Fruit fly (Drosophila melanogaster) whole organism, embryonic: ENCODE measurements around the gene Idh3b.
A peak's percentile ranks its signal among the peaks of the same experiment; 100 is the strongest.

ENCODE experiments used
- Aef1 ChIP-seq: fragments of 200-800 bp; sonication (Bioruptor generic); IDR thresholded peaks from 3 replicates; pipeline ENCODE4 v1.3.6; 2022; ENCODE audit warnings: missing biosample characterization, missing genetic modification characterization
- Atf3 ChIP-seq: fragments of 200-800 bp; sonication (Bioruptor generic); optimal IDR thresholded peaks from 3 replicates; lab custom pipeline; 2016; ENCODE audit warnings: missing biosample characterization, missing genetic modification characterization
- CG1024 ChIP-seq: fragments of 200-800 bp; sonication (Bioruptor generic); IDR thresholded peaks from 2 replicates; pipeline ENCODE4 v1.3.6; 2022; ENCODE audit warnings: missing biosample characterization, missing genetic modification characterization
- CG10959 ChIP-seq: fragments of 200-800 bp; sonication (Bioruptor generic); IDR thresholded peaks from 2 replicates; pipeline ENCODE4 v1.3.6; 2022; ENCODE audit warnings: missing biosample characterization, missing genetic modification characterization
- CG11696 ChIP-seq: fragments of 200-800 bp; sonication (Bioruptor generic); IDR thresholded peaks from 2 replicates; pipeline ENCODE4 v1.3.6; 2022; ENCODE audit warnings: missing biosample characterization, missing genetic modification characterization
- CG12219 ChIP-seq: fragments of 200-800 bp; sonication (Bioruptor generic); optimal IDR thresholded peaks from 3 replicates; lab custom pipeline; 2018; ENCODE audit warnings: missing biosample characterization, mild to moderate bottlenecking, missing genetic modification characterization
- CG12236 ChIP-seq: fragments of 200-800 bp; sonication (Bioruptor generic); optimal IDR thresholded peaks from 2 replicates; lab custom pipeline; 2016; ENCODE audit warnings: missing biosample characterization, missing genetic modification characterization
- CG13894 ChIP-seq: fragments of 200-800 bp; sonication (Bioruptor generic); optimal IDR thresholded peaks from 3 replicates; lab custom pipeline; 2018; ENCODE audit warnings: missing biosample characterization, mild to moderate bottlenecking, missing genetic modification characterization, moderate library complexity
- CG15514 ChIP-seq: fragments of 200-800 bp; sonication (Bioruptor generic); optimal IDR thresholded peaks from 3 replicates; lab custom pipeline; 2017; ENCODE audit warnings: missing biosample characterization, missing genetic modification characterization, mild to moderate bottlenecking, moderate library complexity, missing genetic modification reagents
- CG15696 ChIP-seq: fragments of 200-800 bp; sonication (Bioruptor generic); optimal IDR thresholded peaks from 2 replicates; lab custom pipeline; 2019; ENCODE audit warnings: missing biosample characterization, mild to moderate bottlenecking, missing genetic modification characterization, moderate library complexity
- CG17385 ChIP-seq: fragments of 200-800 bp; sonication (Bioruptor generic); optimal IDR thresholded peaks from 3 replicates; lab custom pipeline; 2018; ENCODE audit warnings: missing biosample characterization, mild to moderate bottlenecking, missing genetic modification characterization
- CG17912 ChIP-seq: fragments of 200-800 bp; sonication (Bioruptor generic); optimal IDR thresholded peaks from 2 replicates; lab custom pipeline; 2018; ENCODE audit warnings: missing biosample characterization, mild to moderate bottlenecking, missing genetic modification characterization
- CG18262 ChIP-seq: fragments of 200-800 bp; optimal IDR thresholded peaks from 3 replicates; lab custom pipeline; 2019; ENCODE audit warnings: missing biosample characterization, mild to moderate bottlenecking, missing genetic modification characterization, moderate library complexity
- CG18764 ChIP-seq: fragments of 200-800 bp; sonication (Bioruptor generic); optimal IDR thresholded peaks from 3 replicates; lab custom pipeline; 2016; ENCODE audit warnings: missing biosample characterization, missing genetic modification characterization
- CG2129 ChIP-seq: fragments of 200-800 bp; sonication (Bioruptor generic); IDR thresholded peaks from 2 replicates; pipeline ENCODE4 v1.3.6; 2022; ENCODE audit warnings: missing biosample characterization, missing genetic modification characterization; ENCODE audit not compliant: partially characterized antibody
- CG32772 ChIP-seq: fragments of 200-800 bp; sonication (Bioruptor generic); IDR thresholded peaks from 2 replicates; pipeline ENCODE4 v1.3.6; 2022; ENCODE audit warnings: missing biosample characterization, missing genetic modification characterization
- CG6791 ChIP-seq: fragments of 200-800 bp; sonication (Bioruptor generic); IDR thresholded peaks from 3 replicates; pipeline ENCODE4 v1.3.6; 2022; ENCODE audit warnings: missing biosample characterization, missing genetic modification characterization; ENCODE audit not compliant: partially characterized antibody
- CG8359 ChIP-seq: fragments of 200-800 bp; sonication (Bioruptor generic); optimal IDR thresholded peaks from 2 replicates; lab custom pipeline; 2017; ENCODE audit warnings: missing biosample characterization, mild to moderate bottlenecking, missing genetic modification characterization, borderline replicate concordance
- CG8944 ChIP-seq: fragments of 200-800 bp; sonication (Bioruptor generic); optimal IDR thresholded peaks from 3 replicates; lab custom pipeline; 2016; ENCODE audit warnings: missing biosample characterization, missing genetic modification characterization
- CoRest ChIP-seq: fragments of 200-800 bp; sonication (Bioruptor generic); optimal IDR thresholded peaks from 3 replicates; lab custom pipeline; 2018; ENCODE audit warnings: missing biosample characterization, mild to moderate bottlenecking, missing genetic modification characterization, moderate library complexity
- Dp ChIP-seq: fragments of 200-800 bp; sonication (Bioruptor generic); optimal IDR thresholded peaks from 2 replicates; lab custom pipeline; 2018; ENCODE audit warnings: missing biosample characterization, mild to moderate bottlenecking, missing genetic modification characterization, moderate library complexity
- ERR ChIP-seq: fragments of 200-800 bp; sonication (Bioruptor generic); optimal IDR thresholded peaks from 2 replicates; lab custom pipeline; 2016; ENCODE audit warnings: missing biosample characterization, missing genetic modification characterization
- Ets65A ChIP-seq: fragments of 200-800 bp; sonication (Bioruptor generic); peaks from one replicate; lab custom pipeline; 2016; ENCODE audit warnings: missing biosample characterization, missing genetic modification characterization
- Gug ChIP-seq: fragments of 200-800 bp; sonication (Bioruptor generic); IDR thresholded peaks from 4 replicates; pipeline ENCODE4 v1.3.6; 2022; ENCODE audit warnings: missing biosample characterization, missing genetic modification characterization
- Hsf ChIP-seq: fragments of 200-800 bp; sonication (Bioruptor generic); optimal IDR thresholded peaks from 3 replicates; lab custom pipeline; 2016; ENCODE audit warnings: missing biosample characterization, missing genetic modification characterization
- Lpt ChIP-seq: fragments of >200 bp; optimal IDR thresholded peaks from 2 replicates; lab custom pipeline; 2018; ENCODE audit warnings: missing biosample characterization, missing genetic modification characterization
- MESR4 ChIP-seq: fragments of 200-800 bp; sonication (Bioruptor generic); optimal IDR thresholded peaks from 2 replicates; lab custom pipeline; 2018; ENCODE audit warnings: missing biosample characterization, mild to moderate bottlenecking, missing genetic modification characterization, moderate library complexity
- Max ChIP-seq: fragments of 200-800 bp; sonication (Bioruptor generic); optimal IDR thresholded peaks from 2 replicates; lab custom pipeline; 2016; ENCODE audit warnings: missing biosample characterization, mild to moderate bottlenecking, missing genetic modification characterization
- NFAT ChIP-seq: fragments of 200-800 bp; sonication (Bioruptor generic); IDR thresholded peaks from 2 replicates; pipeline ENCODE4 v1.3.6; 2022; ENCODE audit warnings: missing biosample characterization, missing genetic modification characterization
- Nf-YB ChIP-seq: fragments of 200-800 bp; sonication (Bioruptor generic); optimal IDR thresholded peaks from 3 replicates; lab custom pipeline; 2019; ENCODE audit warnings: missing biosample characterization, mild to moderate bottlenecking, missing genetic modification characterization, moderate library complexity
- Sry-δ ChIP-seq: fragments of 200-800 bp; sonication (Bioruptor generic); optimal IDR thresholded peaks from 2 replicates; lab custom pipeline; 2016; ENCODE audit warnings: missing biosample characterization, missing genetic modification characterization
- Usf ChIP-seq: fragments of 200-800 bp; sonication (Bioruptor generic); optimal IDR thresholded peaks from 2 replicates; lab custom pipeline; 2017; ENCODE audit warnings: missing genotype, missing biosample characterization, missing genetic modification characterization
- ato ChIP-seq: fragments of 200-800 bp; sonication (Bioruptor generic); IDR thresholded peaks from 2 replicates; pipeline ENCODE4 v1.3.6; 2022; ENCODE audit warnings: missing biosample characterization, missing genetic modification characterization; ENCODE audit not compliant: partially characterized antibody
- chm ChIP-seq: fragments of 200-800 bp; sonication (Bioruptor generic); IDR thresholded peaks from 2 replicates; pipeline ENCODE4 v1.3.6; 2022; ENCODE audit warnings: missing biosample characterization, missing genetic modification characterization
- crc ChIP-seq: fragments of 200-800 bp; sonication (Bioruptor generic); optimal IDR thresholded peaks from 2 replicates; lab custom pipeline; 2016; ENCODE audit warnings: missing biosample characterization, missing genetic modification characterization
- gcm2 ChIP-seq: fragments of 200-800 bp; sonication (Bioruptor generic); optimal IDR thresholded peaks from 2 replicates; lab custom pipeline; 2016; ENCODE audit warnings: missing biosample characterization, missing genetic modification characterization
- gem ChIP-seq: fragments of 200-800 bp; sonication (Bioruptor generic); optimal IDR thresholded peaks from 2 replicates; lab custom pipeline; 2019; ENCODE audit warnings: missing biosample characterization, mild to moderate bottlenecking, missing genetic modification characterization, moderate library complexity
- hth ChIP-seq: fragments of >200 bp; optimal IDR thresholded peaks from 2 replicates; lab custom pipeline; 2017; ENCODE audit warnings: inconsistent platforms
- insv ChIP-seq, 2 experiments: fragments of 200-800 bp; sonication (Bioruptor generic); optimal IDR thresholded peaks; 3 replicates each; lab custom pipeline; 2016 to 2018; ENCODE audit warnings: missing biosample characterization in 2 of 2, missing genetic modification characterization in 2 of 2
- knrl ChIP-seq: fragments of 200-800 bp; sonication (Bioruptor generic); IDR thresholded peaks from 3 replicates; pipeline ENCODE4 v1.3.6; 2022; ENCODE audit warnings: missing biosample characterization, missing genetic modification characterization; ENCODE audit not compliant: partially characterized antibody
- lmd ChIP-seq: fragments of 200-800 bp; sonication (Bioruptor generic); IDR thresholded peaks from 2 replicates; pipeline ENCODE4 v1.3.6; 2022; ENCODE audit warnings: missing biosample characterization, missing genetic modification characterization
- mam ChIP-seq: fragments of 200-800 bp; sonication (Bioruptor generic); optimal IDR thresholded peaks from 3 replicates; lab custom pipeline; 2016; ENCODE audit warnings: missing biosample characterization, missing genetic modification characterization
- phol ChIP-seq: fragments of 200-800 bp; sonication (Bioruptor generic); optimal IDR thresholded peaks from 3 replicates; lab custom pipeline; 2018; ENCODE audit warnings: missing biosample characterization, mild to moderate bottlenecking, missing genetic modification characterization, moderate library complexity
- pnt ChIP-seq: fragments of 200-800 bp; sonication (Bioruptor generic); optimal IDR thresholded peaks from 3 replicates; lab custom pipeline; 2016; ENCODE audit warnings: missing biosample characterization, missing genetic modification characterization
- pros ChIP-seq: fragments of 200-800 bp; sonication (Bioruptor generic); optimal IDR thresholded peaks from 3 replicates; lab custom pipeline; 2019; ENCODE audit warnings: missing biosample characterization, mild to moderate bottlenecking, missing genetic modification characterization, moderate library complexity
- stwl ChIP-seq: fragments of 200-800 bp; sonication (Bioruptor generic); optimal IDR thresholded peaks from 3 replicates; lab custom pipeline; 2018; ENCODE audit warnings: missing biosample characterization, mild to moderate bottlenecking, missing genetic modification characterization, moderate library complexity
- sug ChIP-seq: fragments of 200-800 bp; optimal IDR thresholded peaks from 2 replicates; lab custom pipeline; 2019; ENCODE audit warnings: missing biosample characterization, mild to moderate bottlenecking, missing genetic modification characterization, moderate library complexity
- tll ChIP-seq, 2 experiments: fragments of 200-800 bp in 1 of 2; fragments of >200 bp in 1 of 2; sonication (Bioruptor generic) in 1 of 2; optimal IDR thresholded peaks; 2 replicates each; lab custom pipeline; 2017 to 2019; ENCODE audit warnings: missing biosample characterization in 2 of 2, missing genetic modification characterization in 2 of 2, mild to moderate bottlenecking in 1 of 2, moderate library complexity in 1 of 2
- zen ChIP-seq: fragments of 200-800 bp; sonication (Bioruptor generic); optimal IDR thresholded peaks from 3 replicates; lab custom pipeline; 2018; ENCODE audit warnings: missing biosample characterization, mild to moderate bottlenecking, missing genetic modification characterization, moderate library complexity

Gene Idh3b

DNA sequence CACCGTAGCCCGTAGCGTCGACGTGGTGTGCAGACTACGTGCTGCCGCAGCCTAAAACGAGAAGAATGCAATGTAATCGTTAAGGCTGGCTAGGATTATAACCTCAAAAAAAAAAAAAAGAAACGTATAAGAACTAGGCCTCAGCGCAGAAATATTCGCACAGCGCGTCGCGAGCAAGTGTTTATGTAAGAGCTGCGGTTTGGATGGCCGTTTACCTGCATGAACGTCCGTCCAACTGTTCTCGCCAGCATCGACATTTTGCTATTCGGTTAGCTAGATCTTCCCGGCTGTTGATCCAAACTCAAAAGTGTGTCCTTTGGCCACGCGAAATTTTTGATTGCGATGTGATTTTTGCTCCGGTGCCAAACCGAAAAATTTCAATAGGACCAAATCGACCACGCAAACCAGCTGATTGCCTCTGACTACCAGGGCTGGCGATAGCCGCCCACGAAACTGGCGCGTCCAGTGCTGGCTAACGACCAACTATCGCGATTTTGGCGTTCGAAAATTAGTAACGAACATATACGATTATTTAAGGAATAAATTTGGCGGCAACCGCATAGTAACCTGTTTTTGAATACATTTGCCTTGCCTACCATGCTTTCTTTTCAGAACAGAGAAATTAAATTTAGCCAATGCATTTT is at the start of gene Idh3b (continued):
- TF ChIP-seq CG32772 (GFP tag; lab: Robert Waterston, UW) (peak; percentile 54; the same call in 1 of the 2 replicates), CG17385 (GFP tag; lab: Kevin White, UChicago) (peak; percentile 35), CG8944 (GFP tag; lab: Kevin White, UChicago) (peak; percentile 62), CG12236 (GFP tag; lab: Kevin White, UChicago) (no peak), Lpt (GFP tag; lab: Kevin White, UChicago) (no peak), Sry-δ (GFP tag; lab: Kevin White, UChicago) (peak; percentile 87), lmd (GFP tag; lab: Robert Waterston, UW) (no peak), CoRest (peak; percentile 61), Hsf (peak; percentile 71), gcm2 (GFP tag; lab: Kevin White, UChicago) (peak; percentile 40), CG8359 (GFP tag; lab: Kevin White, UChicago) (no peak), NFAT (peak; percentile 84; the same call in 1 of the 2 replicates), CG6791 (GFP tag; lab: Robert Waterston, UW) (peak; percentile 97), Max (peak; percentile 63), Dp (GFP tag; lab: Kevin White, UChicago) (peak; percentile 88), pros (GFP tag; lab: Kevin White, UChicago) (no peak), sug (tag; lab: Kevin White, UChicago) (peak; percentile 65), stwl (tag; lab: Kevin White, UChicago) (peak; percentile 86), insv (GFP tag; optimal IDR thresholded peaks at IDR 0.05; lab: Kevin White, UChicago) (peak in 1 of 2 experiments; percentile 46), ERR (GFP tag; lab: Kevin White, UChicago) (peak; percentile 30), zen (tag; lab: Kevin White, UChicago) (peak; percentile 53), MESR4 (GFP tag; lab: Kevin White, UChicago) (peak; percentile 78), Ets65A (peak; percentile 96), CG18764 (GFP tag; lab: Kevin White, UChicago) (peak; percentile 48), CG15696 (tag; lab: Kevin White, UChicago) (no peak), CG17912 (GFP tag; lab: Kevin White, UChicago) (peak; percentile 59), pnt (GFP tag; lab: Kevin White, UChicago) (peak; percentile 33), Atf3 (GFP tag; lab: Kevin White, UChicago) (no peak), CG13894 (tag; lab: Kevin White, UChicago) (no peak), Nf-YB (GFP tag; lab: Kevin White, UChicago) (no peak), mam (peak; percentile 76), CG15514 (GFP tag; lab: Kevin White, UChicago) (peak; percentile 83), CG11696 (no peak), phol (tag; lab: Kevin White, UChicago) (peak; percentile 60), CG12219 (peak; percentile 5), CG2129 (GFP tag; lab: Robert Waterston, UW) (peak; percentile 92), Aef1 (GFP tag; lab: Robert Waterston, UW) (no peak; the same call in 1 of the 3 replicates), knrl (GFP tag; lab: Robert Waterston, UW) (peak; percentile 94), CG1024 (GFP tag; lab: Robert Waterston, UW) (peak; percentile 15; the same call in 1 of the 2 replicates), Gug (GFP tag; lab: Robert Waterston, UW) (peak; percentile 80), chm (no peak), CG10959 (GFP tag; lab: Robert Waterston, UW) (peak; percentile 15; the same call in 1 of the 2 replicates), CG18262 (tag; lab: Kevin White, UChicago) (no peak), tll (GFP tag; optimal IDR thresholded peaks at IDR 0.05; lab: Kevin White, UChicago) (no peak), crc (GFP tag; lab: Kevin White, UChicago) (peak; percentile 15), Usf (GFP tag; lab: Kevin White, UChicago) (peak; percentile 29), hth (lab: Kevin White, UChicago) (no peak), ato (GFP tag; lab: Robert Waterston, UW) (peak; percentile 88), gem (tag; lab: Kevin White, UChicago) (no peak)
